Worm (Caenorhabditis elegans) whole organism, L4 larva: ENCODE measurements around the gene F16G10.1.

Experiments used
- F10B5.3 ChIP-seq: sonication (generic microtip); optimal IDR thresholded peaks from 2 replicates; lab custom pipeline; 2016; ENCODE audit warnings: mild to moderate bottlenecking, missing genetic modification characterization, missing compliant biosample characterization
- F26F4.8 ChIP-seq: fragments of 200-800 bp; sonication (Bioruptor generic); conservative IDR thresholded peaks from 2 replicates; pipeline ENCODE4 v1.3.6; 2022; ENCODE audit warnings: missing genetic modification characterization, missing compliant biosample characterization
- F37D6.2 ChIP-seq: sonication (generic microtip); optimal IDR thresholded peaks from 2 replicates; lab custom pipeline; 2016; ENCODE audit warnings: mild to moderate bottlenecking, missing genetic modification characterization, missing compliant biosample characterization
- T26A8.4 ChIP-seq: fragments of 200-800 bp; sonication (Bioruptor generic); IDR thresholded peaks from 2 replicates; pipeline ENCODE4 v1.3.6; 2022; ENCODE audit warnings: missing genetic modification characterization, missing compliant biosample characterization
- ZK337.2 ChIP-seq: fragments of 200-800 bp; sonication (Bioruptor generic); IDR thresholded peaks from 2 replicates; pipeline ENCODE4 v1.3.6; 2022; ENCODE audit warnings: missing genetic modification reagents, missing genetic modification characterization, missing compliant biosample characterization
- aha-1 ChIP-seq: fragments of 150-350 bp; peaks from one replicate; lab custom pipeline; 2014; ENCODE audit warnings: missing biosample characterization, missing genetic modification characterization
- aly-2 ChIP-seq: sonication (generic microtip); optimal IDR thresholded peaks from 2 replicates; lab custom pipeline; 2018; ENCODE audit warnings: missing biosample characterization, missing genetic modification characterization
- ceh-28 ChIP-seq: fragments of 150-350 bp; optimal IDR thresholded peaks from 2 replicates; lab custom pipeline; 2014; ENCODE audit warnings: missing biosample characterization, missing genetic modification reagents, missing genetic modification characterization
- ceh-62 ChIP-seq: sonication (generic microtip); optimal IDR thresholded peaks from 2 replicates; lab custom pipeline; 2017; ENCODE audit warnings: missing biosample characterization, missing genetic modification characterization
- daf-19 ChIP-seq: fragments of 200-800 bp; sonication (Bioruptor generic); conservative IDR thresholded peaks from 2 replicates; pipeline ENCODE4 v1.3.6; 2022; ENCODE audit warnings: missing genetic modification characterization, missing compliant biosample characterization
- daf-8 ChIP-seq: fragments of 200-800 bp; sonication (Bioruptor generic); IDR thresholded peaks from 2 replicates; pipeline ENCODE4 v1.3.6; 2022; ENCODE audit warnings: missing genetic modification characterization, missing compliant biosample characterization
- dmd-9 ChIP-seq: fragments of 200-800 bp; sonication (Bioruptor generic); IDR thresholded peaks from 2 replicates; pipeline ENCODE4 v1.3.6; 2022; ENCODE audit warnings: missing genetic modification reagents, missing genetic modification characterization, missing compliant biosample characterization
- duxl-1 ChIP-seq: sonication (generic microtip); optimal IDR thresholded peaks from 2 replicates; lab custom pipeline; 2016; ENCODE audit warnings: mild to moderate bottlenecking, missing genetic modification characterization, moderate library complexity, missing compliant biosample characterization; ENCODE audit not compliant: poor library complexity
- hlh-11 ChIP-seq: fragments of 200-800 bp; sonication (Bioruptor generic); optimal IDR thresholded peaks from 2 replicates; lab custom pipeline; 2018; ENCODE audit warnings: mild to moderate bottlenecking, missing genetic modification characterization, missing compliant biosample characterization
- lin-1 ChIP-seq: fragments of 200-800 bp; sonication (Bioruptor generic); IDR thresholded peaks from 2 replicates; pipeline ENCODE4 v1.3.6; 2022; ENCODE audit warnings: missing genetic modification reagents, missing genetic modification characterization, missing compliant biosample characterization
- lin-38 ChIP-seq: fragments of 200-800 bp; sonication (Bioruptor generic); IDR thresholded peaks from 2 replicates; pipeline ENCODE4 v1.3.6; 2022; ENCODE audit warnings: missing genetic modification reagents, missing genetic modification characterization, missing compliant biosample characterization
- lsy-2 ChIP-seq, 2 experiments: fragments of 150-350 bp in 1 of 2; sonication (generic microtip) in 1 of 2; optimal IDR thresholded peaks; 2 replicates each; lab custom pipeline; 2014 to 2017; ENCODE audit warnings: missing biosample characterization in 2 of 2, missing genetic modification characterization in 2 of 2
- mdl-1 ChIP-seq, 2 experiments: fragments of 150-350 bp in 1 of 2; sonication (generic microtip) in 1 of 2; optimal IDR thresholded peaks; 2 replicates each; lab custom pipeline; 2014 to 2017; ENCODE audit warnings: missing biosample characterization in 2 of 2, missing genetic modification characterization in 2 of 2
- mes-2 ChIP-seq: sonication (generic microtip); optimal IDR thresholded peaks from 2 replicates; lab custom pipeline; 2016; ENCODE audit warnings: missing genotype, mild to moderate bottlenecking, missing genetic modification characterization, missing compliant biosample characterization; ENCODE audit not compliant: poor library complexity, severe bottlenecking
- nhr-111 ChIP-seq: fragments of 200-800 bp; sonication (Bioruptor generic); optimal IDR thresholded peaks from 2 replicates; lab custom pipeline; 2018; ENCODE audit warnings: mild to moderate bottlenecking, missing genetic modification characterization, missing compliant biosample characterization
- nhr-25 ChIP-seq: sonication (generic microtip); optimal IDR thresholded peaks from 2 replicates; lab custom pipeline; 2017; ENCODE audit warnings: missing genetic modification characterization, mild to moderate bottlenecking, missing compliant biosample characterization, antibody characterized with exemption, moderate library complexity, borderline replicate concordance; ENCODE audit not compliant: insufficient read depth
- nhr-77 ChIP-seq: fragments of 150-350 bp; optimal IDR thresholded peaks from 2 replicates; lab custom pipeline; 2014; ENCODE audit warnings: missing biosample characterization, missing genetic modification characterization
- php-3 ChIP-seq: fragments of 200-800 bp; sonication (Bioruptor generic); IDR thresholded peaks from 2 replicates; pipeline ENCODE4 v1.3.6; 2022; ENCODE audit warnings: missing genetic modification reagents, missing genetic modification characterization, missing compliant biosample characterization
- pqm-1 ChIP-seq: sonication (generic microtip); optimal IDR thresholded peaks from 2 replicates; lab custom pipeline; 2017; ENCODE audit warnings: missing biosample characterization, missing genetic modification characterization
- saeg-2 ChIP-seq: fragments of 200-800 bp; sonication (Bioruptor generic); IDR thresholded peaks from 2 replicates; pipeline ENCODE4 v1.3.6; 2022; ENCODE audit warnings: missing genetic modification reagents, missing genetic modification characterization, missing compliant biosample characterization
- snpc-1.2 ChIP-seq: fragments of 200-800 bp; sonication (Bioruptor generic); IDR thresholded peaks from 2 replicates; pipeline ENCODE4 v1.3.6; 2022; ENCODE audit warnings: missing genetic modification reagents, missing genetic modification characterization, missing compliant biosample characterization
- snpc-4 ChIP-seq: fragments of 150-350 bp; optimal IDR thresholded peaks from 2 replicates; lab custom pipeline; 2014; ENCODE audit warnings: missing biosample characterization, missing genetic modification characterization
- spr-3 ChIP-seq: fragments of 200-800 bp; sonication (Bioruptor generic); optimal IDR thresholded peaks from 2 replicates; lab custom pipeline; 2018; ENCODE audit warnings: mild to moderate bottlenecking, missing genetic modification characterization, missing compliant biosample characterization
- unc-62 ChIP-seq, 3 experiments: fragments of 150-350 bp in 1 of 3; sonication (generic microtip); optimal IDR thresholded peaks in 2 of 3; peaks in 1 of 3; 1 replicate in 1 of 3; 2 replicates in 2 of 3; lab custom pipeline; 2014 to 2017; ENCODE audit warnings: missing biosample characterization in 3 of 3, missing genetic modification characterization in 3 of 3, missing genetic modification reagents in 3 of 3, missing genotype in 1 of 3
- vab-7 ChIP-seq: fragments of 200-800 bp; sonication (Bioruptor generic); IDR thresholded peaks from 2 replicates; pipeline ENCODE4 v1.3.6; 2022; ENCODE audit warnings: missing genetic modification reagents, missing genetic modification characterization, missing compliant biosample characterization
- zag-1 ChIP-seq: fragments of 150-350 bp; optimal IDR thresholded peaks from 2 replicates; lab custom pipeline; 2014; ENCODE audit warnings: missing biosample characterization, missing genetic modification characterization
- zip-11 ChIP-seq: fragments of 200-800 bp; sonication (Bioruptor generic); IDR thresholded peaks from 2 replicates; pipeline ENCODE4 v1.3.6; 2022; ENCODE audit warnings: missing genetic modification characterization, missing compliant biosample characterization
- ztf-7 ChIP-seq: fragments of 150-350 bp; optimal IDR thresholded peaks from 2 replicates; lab custom pipeline; 2014; ENCODE audit warnings: missing biosample characterization, missing genetic modification characterization

The F16G10.1 gene

DNA sequence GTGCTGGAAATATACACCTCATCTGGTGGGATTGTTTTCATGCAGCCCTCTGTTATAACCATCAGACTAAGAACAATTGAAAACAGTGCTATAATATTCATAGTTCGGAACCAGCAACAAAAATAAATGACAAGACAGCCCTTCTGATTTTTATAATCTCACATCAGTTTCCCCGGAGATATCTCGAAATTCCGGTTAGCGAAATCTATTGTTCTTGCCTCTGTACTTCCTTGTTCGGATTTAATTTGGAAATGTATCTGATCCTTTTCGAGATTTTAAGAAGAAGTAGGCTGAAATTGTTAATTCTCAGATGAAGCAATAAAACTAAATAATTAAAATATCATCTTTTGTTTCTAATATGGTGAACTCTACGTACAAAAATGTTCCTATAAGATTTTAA, 40.4 kb upstream of the F16G10.1 start, which contains the start of gene F43C11.11:
TSS of gene F43C11.11 (minus strand) at position 101 of the 400 bp plus-strand sequence.
- TF ChIP-seq mdl-1 (tag; optimal IDR thresholded peaks at IDR 0.05; lab: Kevin White, UChicago) (no peak), ceh-28 (tag; lab: Kevin White, UChicago) (no peak), saeg-2 (GFP tag; lab: Robert Waterston, UW) (no peak), T26A8.4 (GFP tag; lab: Robert Waterston, UW) (no peak)

ce11 chrII:2366623-2367365, 37.3 kb upstream of the F16G10.1 start, which contains the start of the genes F43C11.12 and F16G10.5:
Gene F43C11.12, minus strand, starts transcription at chrII:2366723.
Gene F16G10.5, plus strand, starts transcription at chrII:2367315.
- TF ChIP-seq mdl-1 (tag; optimal IDR thresholded peaks at IDR 0.05; lab: Kevin White, UChicago), result no peak
- no peak for TF ChIP-seq zip-11 (GFP tag; lab: Robert Waterston, UW)
- no peak for TF ChIP-seq nhr-111 (GFP tag; lab: Kevin White, UChicago)
- peak in 1 of 2 experiments; percentile 32 for TF ChIP-seq unc-62 (GFP tag; optimal IDR thresholded peaks at IDR 0.05 in 1 of 2; lab: Kevin White, UChicago)
- no peak for TF ChIP-seq unc-62 (tag; optimal IDR thresholded peaks at IDR 0.05; lab: Kevin White, UChicago)
- no peak for TF ChIP-seq php-3 (GFP tag; lab: Robert Waterston, UW)

- TF ChIP-seq aha-1 (tag; lab: Kevin White, UChicago) (peak; percentile 6), ztf-7 (tag; lab: Kevin White, UChicago) (no peak)
Measured at ce11 chrII:2368956-2369355, 35.1 kb upstream of the F16G10.1 start, which contains the start of gene hpo-25. Gene hpo-25, plus strand, starts transcription at chrII:2369256.

- TF ChIP-seq mes-2 (tag; lab: Kevin White, UChicago) (no peak), ZK337.2 (no peak), nhr-25 (tag; lab: Kevin White, UChicago) (no peak), aha-1 (tag; lab: Kevin White, UChicago) (peak; percentile 66)
Measured at ce11 chrII:2372090-2372489, 32.0 kb upstream of the F16G10.1 start, which contains the start of gene F16G10.3. Gene F16G10.3, plus strand, starts transcription at chrII:2372390.

- TF ChIP-seq unc-62 (GFP tag; optimal IDR thresholded peaks at IDR 0.05 in 1 of 2; lab: Kevin White, UChicago) (peak in 1 of 2 experiments; percentile 79), unc-62 (tag; optimal IDR thresholded peaks at IDR 0.05; lab: Kevin White, UChicago) (no peak), aly-2 (tag; lab: Kevin White, UChicago) (no peak)
Measured at ce11 chrII:2374973-2375372, 29.1 kb upstream of the F16G10.1 start, which contains the start of gene F16G10.2. Gene F16G10.2, plus strand, starts transcription at chrII:2375273.

DNA sequence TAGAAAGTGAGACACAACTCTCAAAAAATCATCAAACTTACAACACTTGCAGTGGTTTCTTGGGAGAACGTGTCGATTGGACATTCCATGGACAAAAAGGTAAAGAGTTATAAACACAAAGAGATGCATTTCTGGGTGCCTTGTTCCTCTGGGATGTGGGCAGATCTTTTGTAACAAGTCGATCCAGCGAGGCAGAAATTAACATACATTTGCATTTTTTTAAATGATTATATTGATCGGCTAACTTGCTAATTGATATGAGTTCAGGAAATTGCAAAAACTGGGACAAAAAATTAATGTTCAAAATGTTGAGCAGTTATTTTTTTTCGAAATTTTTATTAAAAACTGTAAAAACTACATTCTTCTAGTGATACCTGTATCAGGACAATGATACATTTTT, 26.3 kb upstream of the F16G10.1 start, which contains the start of gene F16G10.6:
TSS of gene F16G10.6 (minus strand) at position 101 of the 400 bp plus-strand sequence.
- no peak for TF ChIP-seq zag-1 (tag; lab: Kevin White, UChicago)
- TF ChIP-seq unc-62 (GFP tag; optimal IDR thresholded peaks at IDR 0.05 in 1 of 2; lab: Kevin White, UChicago), result peak in 1 of 2 experiments; percentile 1
- no peak for TF ChIP-seq unc-62 (tag; optimal IDR thresholded peaks at IDR 0.05; lab: Kevin White, UChicago)

DNA sequence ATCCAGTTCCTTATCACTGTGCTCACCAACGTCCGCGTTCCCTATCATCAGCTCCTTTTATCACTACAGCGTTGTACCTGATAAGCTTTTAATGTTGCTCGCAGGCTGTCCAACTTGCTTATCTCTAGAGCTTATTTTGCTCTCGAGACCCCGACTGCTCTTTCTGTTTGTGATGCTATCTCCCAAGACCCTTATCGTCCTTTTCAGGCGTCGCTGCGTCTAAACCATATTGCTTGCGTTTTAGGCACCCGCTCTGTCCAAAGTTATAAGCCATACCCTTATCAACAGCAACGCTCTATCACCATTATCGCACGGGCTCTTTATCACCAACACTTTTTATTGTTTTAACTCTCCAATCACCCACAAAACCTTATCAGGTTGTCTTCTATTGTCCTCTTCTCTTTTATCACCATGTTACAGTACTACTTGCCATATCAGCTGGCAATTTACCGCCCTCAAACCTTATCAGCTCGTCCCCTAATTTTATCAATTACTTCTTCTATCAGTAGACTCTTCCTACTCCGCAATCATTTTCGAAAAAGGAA, 25.5 kb upstream of the F16G10.1 start:
- TF ChIP-seq daf-19 (GFP tag; lab: Robert Waterston, UW) (no peak), lsy-2 (tag; optimal IDR thresholded peaks at IDR 0.05; lab: Kevin White, UChicago) (peak; percentile 89 to 94), snpc-4 (tag; lab: Kevin White, UChicago) (no peak), lin-38 (GFP tag; lab: Robert Waterston, UW) (no peak; the same call in 1 of the 2 replicates), T26A8.4 (GFP tag; lab: Robert Waterston, UW) (peak; percentile 55; the same call in 1 of the 2 replicates), ceh-28 (tag; lab: Kevin White, UChicago) (no peak), nhr-77 (tag; lab: Kevin White, UChicago) (peak; percentile 86), F10B5.3 (tag; lab: Kevin White, UChicago) (no peak), daf-8 (no peak), ZK337.2 (0 out of 2 replicates have a peak, but pooled peaks have one; percentile 31), duxl-1 (peak; percentile 77), F26F4.8 (GFP tag; lab: Robert Waterston, UW) (no peak), vab-7 (no peak), spr-3 (GFP tag; lab: Kevin White, UChicago) (no peak), zip-11 (GFP tag; lab: Robert Waterston, UW) (no peak), ceh-62 (no peak), lin-1 (GFP tag; lab: Robert Waterston, UW) (peak; percentile 98), hlh-11 (tag; lab: Kevin White, UChicago) (peak; percentile 98), F37D6.2 (tag; lab: Kevin White, UChicago) (no peak), pqm-1 (tag; lab: Kevin White, UChicago) (peak; percentile 100), dmd-9 (GFP tag; lab: Robert Waterston, UW) (no peak), snpc-1.2 (GFP tag; lab: Robert Waterston, UW) (no peak)
